Fruit fly (Drosophila melanogaster) whole organism, embryonic: ENCODE data around the gene CG5235.

Experiments
- ATbp ChIP-seq: fragments of 200-800 bp; sonication (Bioruptor generic); optimal IDR thresholded peaks from 2 replicates; lab custom pipeline; 2017; ENCODE audit warnings: missing biosample characterization, mild to moderate bottlenecking, missing genetic modification characterization, missing genetic modification reagents
- Ada2b ChIP-seq: fragments of 200-800 bp; sonication (Bioruptor generic); IDR thresholded peaks from 2 replicates; pipeline ENCODE4 v1.3.6; 2022; ENCODE audit warnings: missing biosample characterization, missing genetic modification characterization
- Awh ChIP-seq: fragments of 200-800 bp; sonication (Bioruptor generic); IDR thresholded peaks from 2 replicates; pipeline ENCODE4, ENCODE4 v1.3.6; 2022; ENCODE audit warnings: missing biosample characterization, missing genetic modification characterization
- B-H1 ChIP-seq: fragments of 200-800 bp; sonication (Bioruptor generic); IDR thresholded peaks from 3 replicates; pipeline ENCODE4 v1.3.6; 2022; ENCODE audit warnings: missing biosample characterization, missing genetic modification characterization
- C15 ChIP-seq: fragments of 200-800 bp; sonication (Bioruptor generic); IDR thresholded peaks from 3 replicates; pipeline ENCODE4 v1.3.6; 2022; ENCODE audit warnings: missing biosample characterization, missing genetic modification characterization
- CG10543 ChIP-seq: fragments of 200-800 bp; sonication (Bioruptor generic); optimal IDR thresholded peaks from 3 replicates; lab custom pipeline; 2017; ENCODE audit warnings: missing biosample characterization, mild to moderate bottlenecking, missing genetic modification characterization, moderate library complexity
- CG11696 ChIP-seq: fragments of 200-800 bp; sonication (Bioruptor generic); IDR thresholded peaks from 2 replicates; pipeline ENCODE4 v1.3.6; 2022; ENCODE audit warnings: missing biosample characterization, missing genetic modification characterization
- CG12155 ChIP-seq: fragments of 200-800 bp; sonication (Bioruptor generic); optimal IDR thresholded peaks from 3 replicates; lab custom pipeline; 2016; ENCODE audit warnings: missing biosample characterization, missing genetic modification characterization
- CG1602 ChIP-seq: fragments of 200-800 bp; sonication (Bioruptor generic); optimal IDR thresholded peaks from 3 replicates; lab custom pipeline; 2016; ENCODE audit warnings: missing biosample characterization, missing genetic modification characterization
- CG18011 ChIP-seq: fragments of 200-800 bp; sonication (Bioruptor generic); optimal IDR thresholded peaks from 2 replicates; lab custom pipeline; 2017; ENCODE audit warnings: missing biosample characterization, missing genetic modification characterization, mild to moderate bottlenecking, moderate library complexity, missing genotype
- CG2129 ChIP-seq: fragments of 200-800 bp; sonication (Bioruptor generic); IDR thresholded peaks from 2 replicates; pipeline ENCODE4 v1.3.6; 2022; ENCODE audit warnings: missing biosample characterization, missing genetic modification characterization; ENCODE audit not compliant: partially characterized antibody
- CG2199 ChIP-seq: fragments of 200-800 bp; sonication (Bioruptor generic); IDR thresholded peaks from 3 replicates; pipeline ENCODE4 v1.3.6; 2022; ENCODE audit warnings: missing biosample characterization, missing genetic modification characterization
- CG4820 ChIP-seq: fragments of 200-800 bp; sonication (Bioruptor generic); optimal IDR thresholded peaks from 3 replicates; lab custom pipeline; 2016; ENCODE audit warnings: missing biosample characterization, missing genetic modification characterization
- CG5180 ChIP-seq: fragments of 200-800 bp; sonication (Bioruptor generic); optimal IDR thresholded peaks from 3 replicates; lab custom pipeline; 2017; ENCODE audit warnings: missing biosample characterization, missing genetic modification characterization, mild to moderate bottlenecking, moderate library complexity, missing genetic modification reagents
- CG5953 ChIP-seq: fragments of 200-800 bp; sonication (Bioruptor generic); IDR thresholded peaks from 2 replicates; pipeline ENCODE4 v1.3.6; 2022; ENCODE audit warnings: missing biosample characterization, missing genetic modification characterization
- CG6689 ChIP-seq: fragments of 200-800 bp; sonication (Bioruptor generic); IDR thresholded peaks from 2 replicates; pipeline ENCODE4 v1.3.6; 2022; ENCODE audit warnings: missing biosample characterization, missing genetic modification characterization
- CG6854 ChIP-seq: fragments of 200-800 bp; sonication (Bioruptor generic); optimal IDR thresholded peaks from 3 replicates; lab custom pipeline; 2017; ENCODE audit warnings: missing biosample characterization, mild to moderate bottlenecking, missing genetic modification characterization
- CG7928 ChIP-seq: fragments of 200-800 bp; sonication (Bioruptor generic); optimal IDR thresholded peaks from 2 replicates; lab custom pipeline; 2017; ENCODE audit warnings: missing biosample characterization, mild to moderate bottlenecking, missing genetic modification characterization
- CG9817 ChIP-seq: fragments of 200-800 bp; sonication (Bioruptor generic); optimal IDR thresholded peaks from 2 replicates; lab custom pipeline; 2018; ENCODE audit warnings: missing biosample characterization, mild to moderate bottlenecking, missing genetic modification characterization, moderate library complexity
- Chrac-16 ChIP-seq: fragments of 200-800 bp; sonication (Bioruptor generic); optimal IDR thresholded peaks from 3 replicates; lab custom pipeline; 2016; ENCODE audit warnings: missing biosample characterization, missing genetic modification characterization
- CoRest ChIP-seq: fragments of 200-800 bp; sonication (Bioruptor generic); optimal IDR thresholded peaks from 3 replicates; lab custom pipeline; 2018; ENCODE audit warnings: missing biosample characterization, mild to moderate bottlenecking, missing genetic modification characterization, moderate library complexity
- H15 ChIP-seq: fragments of 200-800 bp; sonication (Bioruptor generic); IDR thresholded peaks from 3 replicates; pipeline ENCODE4 v1.3.6; 2022; ENCODE audit warnings: missing biosample characterization, missing genetic modification characterization
- HLH3B ChIP-seq: fragments of 200-800 bp; sonication (Bioruptor generic); IDR thresholded peaks from 2 replicates; pipeline ENCODE4 v1.3.6; 2022; ENCODE audit warnings: missing biosample characterization, missing genetic modification characterization
- Rfx ChIP-seq: fragments of 200-800 bp; sonication (Bioruptor generic); IDR thresholded peaks from 2 replicates; pipeline ENCODE4 v1.3.6; 2022; ENCODE audit warnings: missing biosample characterization, missing genetic modification characterization
- Sry-δ ChIP-seq: fragments of 200-800 bp; sonication (Bioruptor generic); optimal IDR thresholded peaks from 2 replicates; lab custom pipeline; 2016; ENCODE audit warnings: missing biosample characterization, missing genetic modification characterization
- Tbp ChIP-seq: fragments of >200 bp; optimal IDR thresholded peaks from 2 replicates; lab custom pipeline; 2018; ENCODE audit warnings: missing biosample characterization, missing genetic modification characterization
- Xrp1 ChIP-seq: fragments of 200-800 bp; sonication (Bioruptor generic); IDR thresholded peaks from 2 replicates; pipeline ENCODE4 v1.3.6; 2022; ENCODE audit warnings: missing biosample characterization, missing genetic modification characterization
- al ChIP-seq: fragments of 200-800 bp; sonication (Bioruptor generic); IDR thresholded peaks from 2 replicates; pipeline ENCODE4 v1.3.6; 2022; ENCODE audit warnings: missing biosample characterization, missing genetic modification characterization
- br ChIP-seq: fragments of >200 bp; optimal IDR thresholded peaks from 2 replicates; lab custom pipeline; 2017
- chm ChIP-seq: fragments of 200-800 bp; sonication (Bioruptor generic); IDR thresholded peaks from 2 replicates; pipeline ENCODE4 v1.3.6; 2022; ENCODE audit warnings: missing biosample characterization, missing genetic modification characterization
- chn ChIP-seq: fragments of 200-800 bp; sonication (Bioruptor generic); optimal IDR thresholded peaks from 2 replicates; lab custom pipeline; 2016; ENCODE audit warnings: missing biosample characterization, missing genetic modification characterization
- ci ChIP-seq: fragments of 200-800 bp; sonication (Bioruptor generic); IDR thresholded peaks from 3 replicates; pipeline ENCODE4 v1.3.6; 2022; ENCODE audit warnings: missing biosample characterization, missing genetic modification characterization
- dati ChIP-seq: fragments of 200-800 bp; sonication (Bioruptor generic); IDR thresholded peaks from 2 replicates; pipeline ENCODE4 v1.3.6; 2022; ENCODE audit warnings: missing biosample characterization, missing genetic modification characterization
- disco-r ChIP-seq: fragments of 200-800 bp; sonication (Bioruptor generic); optimal IDR thresholded peaks from 2 replicates; lab custom pipeline; 2016; ENCODE audit warnings: missing biosample characterization, missing genetic modification characterization
- ewg ChIP-seq: fragments of 200-800 bp; sonication (Bioruptor generic); optimal IDR thresholded peaks from 3 replicates; lab custom pipeline; 2017; ENCODE audit warnings: mild to moderate bottlenecking, missing biosample characterization, missing genetic modification reagents, missing genetic modification characterization
- fru ChIP-seq: fragments of >200 bp; optimal IDR thresholded peaks from 2 replicates; lab custom pipeline; 2017
- gem ChIP-seq: fragments of 200-800 bp; sonication (Bioruptor generic); optimal IDR thresholded peaks from 2 replicates; lab custom pipeline; 2019; ENCODE audit warnings: missing biosample characterization, mild to moderate bottlenecking, missing genetic modification characterization, moderate library complexity
- mam ChIP-seq: fragments of 200-800 bp; sonication (Bioruptor generic); optimal IDR thresholded peaks from 3 replicates; lab custom pipeline; 2016; ENCODE audit warnings: missing biosample characterization, missing genetic modification characterization
- nerfin-2 ChIP-seq: fragments of 200-800 bp; sonication (Bioruptor generic); IDR thresholded peaks from 2 replicates; pipeline ENCODE4 v1.3.6; 2022; ENCODE audit warnings: missing biosample characterization, missing genetic modification characterization; ENCODE audit not compliant: partially characterized antibody
- nmo ChIP-seq: fragments of 200-800 bp; sonication (Bioruptor generic); optimal IDR thresholded peaks from 2 replicates; lab custom pipeline; 2018; ENCODE audit warnings: missing biosample characterization, mild to moderate bottlenecking, missing genetic modification characterization, moderate library complexity
- otp ChIP-seq: fragments of 200-800 bp; sonication (Bioruptor generic); IDR thresholded peaks from 3 replicates; pipeline ENCODE4, ENCODE4 v1.3.6; 2022; ENCODE audit warnings: missing biosample characterization, missing genetic modification characterization
- pho ChIP-seq: fragments of 200-800 bp; sonication (Bioruptor generic); optimal IDR thresholded peaks from 2 replicates; lab custom pipeline; 2016; ENCODE audit warnings: missing biosample characterization, missing genetic modification characterization
- pita ChIP-seq: fragments of 200-800 bp; sonication (Bioruptor generic); optimal IDR thresholded peaks from 2 replicates; lab custom pipeline; 2017; ENCODE audit warnings: missing biosample characterization, mild to moderate bottlenecking, missing genetic modification characterization
- pnt ChIP-seq: fragments of 200-800 bp; sonication (Bioruptor generic); optimal IDR thresholded peaks from 3 replicates; lab custom pipeline; 2016; ENCODE audit warnings: missing biosample characterization, missing genetic modification characterization
- psq ChIP-seq: fragments of 200-800 bp; sonication (Bioruptor generic); optimal IDR thresholded peaks from 2 replicates; lab custom pipeline; 2017; ENCODE audit warnings: missing biosample characterization, missing genetic modification characterization
- schlank ChIP-seq: fragments of 200-800 bp; sonication (Bioruptor generic); optimal IDR thresholded peaks from 2 replicates; lab custom pipeline; 2018; ENCODE audit warnings: missing biosample characterization, mild to moderate bottlenecking, missing genetic modification characterization
- sd ChIP-seq: fragments of 200-800 bp; sonication (Bioruptor generic); optimal IDR thresholded peaks from 3 replicates; lab custom pipeline; 2018; ENCODE audit warnings: missing biosample characterization, mild to moderate bottlenecking, missing genetic modification characterization, moderate library complexity
- sqz ChIP-seq: fragments of 200-800 bp; sonication (Bioruptor generic); optimal IDR thresholded peaks from 3 replicates; lab custom pipeline; 2018; ENCODE audit warnings: missing biosample characterization, mild to moderate bottlenecking, missing genetic modification characterization
- tio ChIP-seq: fragments of 200-800 bp; sonication (Bioruptor generic); optimal IDR thresholded peaks from 2 replicates; lab custom pipeline; 2017; ENCODE audit warnings: missing biosample characterization, missing genetic modification characterization, inconsistent platforms
- tna ChIP-seq: fragments of 200-800 bp; sonication (Bioruptor generic); IDR thresholded peaks from 2 replicates; pipeline ENCODE4 v1.3.6; 2022; ENCODE audit warnings: missing biosample characterization, missing genetic modification characterization; ENCODE audit not compliant: partially characterized antibody
- vnd ChIP-seq: fragments of 200-800 bp; sonication (Bioruptor generic); IDR thresholded peaks from 3 replicates; pipeline ENCODE4 v1.3.6; 2022; ENCODE audit warnings: missing biosample characterization, missing genetic modification characterization; ENCODE audit not compliant: partially characterized antibody

CG5235 gene

DNA sequence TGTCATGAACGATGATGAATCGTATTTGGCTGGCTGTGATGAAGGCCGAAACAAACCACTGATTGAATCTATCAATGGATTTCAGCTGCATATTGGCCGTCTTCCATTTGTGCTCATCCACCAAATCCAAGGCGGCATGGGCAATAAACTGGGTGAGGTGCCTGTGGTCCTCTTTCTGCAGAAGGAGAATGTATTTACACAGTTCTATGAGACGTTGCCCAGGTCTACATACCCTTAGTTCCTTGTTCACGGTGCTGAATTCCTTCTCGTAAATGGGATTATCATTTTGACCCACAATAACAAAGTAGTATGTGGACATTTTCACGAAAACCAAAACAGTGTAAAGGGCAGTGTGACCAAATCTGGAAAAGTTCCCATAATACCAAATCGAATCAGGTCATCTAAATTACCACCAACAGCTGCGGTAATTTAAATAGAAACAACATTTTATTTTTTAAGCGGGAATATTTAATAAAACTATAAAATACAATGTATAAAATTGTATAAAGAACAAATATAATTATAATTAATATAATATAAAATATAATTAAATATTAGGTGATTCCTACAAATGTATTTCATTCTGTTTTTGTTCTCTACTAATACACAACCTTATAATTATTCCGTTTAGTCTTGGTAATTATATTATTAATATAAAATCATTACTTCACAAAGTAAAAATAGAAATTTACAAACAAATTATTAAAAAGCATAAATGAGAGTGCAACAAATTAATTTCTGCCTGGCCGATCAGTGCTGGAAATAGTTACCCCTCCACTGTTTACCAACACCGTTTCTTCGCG is 41.3 kb upstream of the CG5235 start, which contains the start of the genes Trs20 and elg1 (continued):
- TF ChIP-seq tna (no peak), CG10543 (GFP tag; lab: Kevin White, UChicago) (peak; percentile 49), chn (GFP tag; lab: Kevin White, UChicago) (no peak), Rfx (GFP tag; lab: Robert Waterston, UW) (peak; percentile 65), CG7928 (no peak), CG6854 (GFP tag; lab: Kevin White, UChicago) (peak; percentile 37), pho (GFP tag; lab: Kevin White, UChicago) (no peak), B-H1 (GFP tag; lab: Robert Waterston, UW) (no peak), ewg (no peak), gem (tag; lab: Kevin White, UChicago) (peak; percentile 81), ATbp (GFP tag; lab: Kevin White, UChicago) (no peak), ci (GFP tag; lab: Robert Waterston, UW) (peak; percentile 13; the same call in 1 of the 3 replicates), CG6689 (GFP tag; lab: Robert Waterston, UW) (peak; percentile 44; the same call in 1 of the 2 replicates), schlank (tag; lab: Kevin White, UChicago) (no peak), Sry-δ (GFP tag; lab: Kevin White, UChicago) (no peak), fru (lab: Kevin White, UChicago) (no peak), otp (no peak), CG5953 (GFP tag; lab: Robert Waterston, UW) (no peak), CG11696 (GFP tag; lab: Robert Waterston, UW) (peak; percentile 100), chm (GFP tag; lab: Robert Waterston, UW) (0 out of 2 replicates have a peak, but pooled peaks have one; percentile 26), CG18011 (no peak), pita (GFP tag; lab: Kevin White, UChicago) (no peak), Chrac-16 (peak; percentile 21), Tbp (GFP tag; lab: Kevin White, UChicago) (no peak), CG12155 (GFP tag; lab: Kevin White, UChicago) (peak; percentile 19), al (GFP tag; lab: Robert Waterston, UW) (peak; percentile 39; the same call in 1 of the 2 replicates), CG2199 (GFP tag; lab: Robert Waterston, UW) (no peak), br (lab: Kevin White, UChicago) (no peak), C15 (GFP tag; lab: Robert Waterston, UW) (no peak), H15 (no peak), disco-r (GFP tag; lab: Kevin White, UChicago) (no peak), tio (GFP tag; lab: Kevin White, UChicago) (no peak), CG9817 (no peak), Awh (GFP tag; lab: Robert Waterston, UW) (no peak), CoRest (tag; lab: Kevin White, UChicago) (peak; percentile 74), CG1602 (GFP tag; lab: Kevin White, UChicago) (peak; percentile 35), mam (GFP tag; lab: Kevin White, UChicago) (peak; percentile 7), dati (GFP tag; lab: Robert Waterston, UW) (no peak), sqz (GFP tag; lab: Kevin White, UChicago) (no peak), psq (GFP tag; lab: Kevin White, UChicago) (no peak), pnt (GFP tag; lab: Kevin White, UChicago) (no peak), Xrp1 (GFP tag; lab: Robert Waterston, UW) (no peak; the same call in 1 of the 2 replicates), sd (tag; lab: Kevin White, UChicago) (peak; percentile 37), Ada2b (no peak), vnd (no peak), CG2129 (GFP tag; lab: Robert Waterston, UW) (no peak), nerfin-2 (GFP tag; lab: Robert Waterston, UW) (no peak), HLH3B (GFP tag; lab: Robert Waterston, UW) (peak; percentile 54; the same call in 1 of the 2 replicates), CG5180 (no peak), CG4820 (GFP tag; lab: Kevin White, UChicago) (no peak), nmo (GFP tag; lab: Kevin White, UChicago) (peak; percentile 66)
